Fruit fly (Drosophila melanogaster) whole organism: ENCODE results near the gene Nepl19.

Source experiments
- CG8478 ChIP-seq: fragments of >200 bp; optimal IDR thresholded peaks from 2 replicates; lab custom pipeline; 2018; ENCODE audit warnings: inconsistent platforms
- Dll ChIP-seq: fragments of >200 bp; optimal IDR thresholded peaks from 2 replicates; lab custom pipeline; 2017
- EcR ChIP-seq, 2 experiments: fragments of >200 bp; optimal IDR thresholded peaks; 2 replicates each; lab custom pipeline; 2017; ENCODE audit warnings: missing biosample characterization in 2 of 2, missing genetic modification characterization in 2 of 2, missing genetic modification reagents in 2 of 2
- pan ChIP-seq: fragments of >200 bp; optimal IDR thresholded peaks from 2 replicates; lab custom pipeline; 2017
- psq ChIP-seq: fragments of >200 bp; optimal IDR thresholded peaks from 2 replicates; lab custom pipeline; 2017
- usp ChIP-seq: fragments of >200 bp; optimal IDR thresholded peaks from 2 replicates; lab custom pipeline; 2017; ENCODE audit warnings: missing biosample characterization, missing genetic modification characterization, mixed read lengths

The Nepl19 gene

DNA sequence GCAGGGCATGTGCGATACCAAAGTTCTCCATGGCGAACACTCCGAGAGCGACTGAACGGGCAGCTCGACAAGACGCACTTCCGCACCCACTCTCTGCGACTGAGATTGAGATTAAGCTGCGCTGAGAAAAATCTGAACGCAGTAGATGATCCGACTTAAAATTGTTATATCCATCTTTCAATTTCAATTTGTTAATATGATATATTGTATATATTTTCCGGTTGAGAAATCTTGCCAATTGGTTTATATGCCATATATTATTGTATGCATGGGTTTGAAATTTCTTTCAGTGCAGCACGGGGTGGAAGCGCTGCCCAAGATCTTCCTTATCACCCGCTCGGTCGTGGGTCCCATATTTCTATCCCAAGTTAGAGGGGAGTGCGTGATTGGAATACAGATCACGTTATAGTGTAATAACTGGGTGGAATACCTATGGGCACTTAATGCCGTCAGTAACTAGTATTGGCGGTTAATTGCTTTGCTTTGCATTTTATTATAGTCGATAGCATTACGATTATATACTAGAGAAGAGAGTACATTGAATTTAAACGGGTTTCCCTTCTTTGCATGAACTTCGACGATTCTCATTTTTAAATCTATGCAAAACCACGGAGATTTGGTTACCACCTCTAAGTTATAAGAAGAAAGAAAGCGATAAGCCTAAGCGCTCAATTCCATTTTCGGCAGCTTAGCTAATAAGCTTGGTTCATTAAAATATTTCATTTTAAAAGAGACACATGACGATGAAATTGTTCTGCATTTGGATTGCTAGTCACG is at the start of gene Nepl19, which contains the start of gene Nepl20:
Gene Nepl19, minus strand, starts transcription at position 57 of the 777 bp plus-strand sequence.
Gene Nepl20, plus strand, starts transcription at position 727 of the 777 bp plus-strand sequence.
- no peak for TF ChIP-seq Dll (lab: Kevin White, UChicago)
- no peak for TF ChIP-seq psq (lab: Kevin White, UChicago)
- no peak for TF ChIP-seq pan
- no peak for TF ChIP-seq EcR (GFP tag; optimal IDR thresholded peaks at IDR 0.05; lab: Kevin White, UChicago)
- no peak for TF ChIP-seq CG8478 (lab: Kevin White, UChicago)
- no peak for TF ChIP-seq usp (GFP tag; lab: Kevin White, UChicago)

dm6 chr3R:28922744-28923143 is 42.8 kb upstream of the Nepl19 start, which contains the start of gene CG11828:
Gene CG11828, plus strand, starts transcription at chr3R:28923044.
- no peak for TF ChIP-seq EcR (GFP tag; optimal IDR thresholded peaks at IDR 0.05; lab: Kevin White, UChicago)
- TF ChIP-seq CG8478 (lab: Kevin White, UChicago) = no peak
- TF ChIP-seq Dll (lab: Kevin White, UChicago) = no peak
- no peak for TF ChIP-seq psq (lab: Kevin White, UChicago)
- no peak for TF ChIP-seq usp (GFP tag; lab: Kevin White, UChicago)
- TF ChIP-seq pan = no peak

dm6 chr3R:28913890-28914750 is 34.2 kb upstream of the Nepl19 start:
- TF ChIP-seq pan (no peak), CG8478 (lab: Kevin White, UChicago) (no peak), Dll (lab: Kevin White, UChicago) (no peak)

dm6 chr3R:28913039-28913438 is 33.1 kb upstream of the Nepl19 start:
- TF ChIP-seq psq (lab: Kevin White, UChicago) (no peak), CG8478 (lab: Kevin White, UChicago) (no peak), EcR (GFP tag; optimal IDR thresholded peaks at IDR 0.05; lab: Kevin White, UChicago) (no peak), pan (no peak)

- no peak for TF ChIP-seq usp (GFP tag; lab: Kevin White, UChicago)
- TF ChIP-seq pan = no peak
- TF ChIP-seq psq (lab: Kevin White, UChicago) = no peak
- TF ChIP-seq Dll (lab: Kevin White, UChicago) = no peak
- no peak for TF ChIP-seq EcR (GFP tag; optimal IDR thresholded peaks at IDR 0.05; lab: Kevin White, UChicago)
- no peak for TF ChIP-seq CG8478 (lab: Kevin White, UChicago)
These were observed 31.8 kb upstream of the Nepl19 start for dm6 chr3R:28911758-28912157.

DNA sequence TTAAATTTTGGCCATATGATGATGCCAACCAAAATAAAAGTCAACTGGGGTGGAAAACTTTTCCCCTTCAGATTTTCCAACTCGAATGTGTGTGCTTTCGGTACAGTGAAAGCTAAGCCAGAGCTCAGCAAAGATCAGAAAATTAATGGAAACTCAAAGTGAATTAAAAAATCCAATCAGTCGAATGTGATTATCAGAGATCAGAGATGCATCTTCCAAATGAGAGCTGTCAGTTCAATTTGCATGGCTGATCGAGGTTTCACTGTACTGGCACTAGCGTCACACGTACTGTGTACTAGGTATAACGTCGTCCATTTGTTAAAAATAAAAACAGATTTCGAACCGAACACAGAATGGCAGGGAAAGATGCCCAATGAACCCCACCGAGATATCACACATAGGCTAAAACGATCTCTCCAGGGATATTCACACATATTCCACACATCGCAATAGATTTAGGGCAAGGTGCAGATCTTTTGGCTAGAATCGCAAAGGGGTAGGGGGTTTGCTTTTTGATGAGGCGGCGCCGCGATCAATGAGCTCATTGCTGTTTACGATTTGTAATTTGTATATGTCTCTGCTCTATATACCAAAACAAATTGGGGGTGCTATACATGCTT is 25.0 kb upstream of the Nepl19 start:
- TF ChIP-seq pan (no peak), EcR (GFP tag; optimal IDR thresholded peaks at IDR 0.05; lab: Kevin White, UChicago) (no peak), usp (GFP tag; lab: Kevin White, UChicago) (no peak), psq (lab: Kevin White, UChicago) (no peak), Dll (lab: Kevin White, UChicago) (no peak), CG8478 (lab: Kevin White, UChicago) (no peak)

DNA sequence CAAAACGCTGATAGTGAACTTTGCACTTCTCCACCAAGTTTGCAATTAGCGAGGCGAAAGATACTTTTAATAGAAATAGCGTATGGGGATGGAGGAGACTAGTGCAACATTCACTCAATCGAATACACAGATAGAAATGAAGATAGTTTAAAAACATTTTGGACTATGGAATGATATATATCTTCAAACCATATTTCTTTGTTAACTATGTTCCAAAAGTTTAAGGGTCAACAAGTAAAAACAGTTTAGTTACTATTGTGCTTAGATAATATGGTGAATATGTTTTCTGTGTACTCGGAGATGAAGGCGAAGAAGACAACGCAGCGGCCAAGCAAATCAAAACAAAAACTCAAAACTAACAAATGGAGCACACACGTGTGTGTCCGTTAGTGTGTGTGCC is 24.3 kb upstream of the Nepl19 start:
- no peak for TF ChIP-seq EcR (GFP tag; optimal IDR thresholded peaks at IDR 0.05; lab: Kevin White, UChicago)
- TF ChIP-seq pan = no peak
- no peak for TF ChIP-seq usp (GFP tag; lab: Kevin White, UChicago)
- no peak for TF ChIP-seq Dll (lab: Kevin White, UChicago)
- TF ChIP-seq psq (lab: Kevin White, UChicago) = no peak

DNA sequence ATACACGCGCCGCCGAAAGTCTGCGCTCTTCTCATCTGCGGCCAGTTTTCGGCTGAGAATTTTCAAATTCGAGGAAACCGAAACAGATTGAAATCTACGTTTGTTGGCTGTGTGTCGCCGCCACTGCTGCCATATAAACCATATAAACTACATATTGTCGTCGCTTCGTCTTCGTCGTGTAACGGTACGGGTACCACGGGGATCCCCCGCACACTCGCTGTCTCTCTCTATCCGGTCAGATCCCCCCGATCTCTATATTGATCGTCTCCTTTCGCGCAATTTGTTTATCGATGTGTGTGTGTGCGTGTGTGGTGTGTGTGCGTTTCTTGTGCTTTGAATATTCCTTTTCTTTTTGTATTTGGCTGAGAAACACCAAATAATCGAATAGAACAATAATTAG is 23.5 kb upstream of the Nepl19 start:
- TF ChIP-seq usp (GFP tag; lab: Kevin White, UChicago) (no peak), EcR (GFP tag; optimal IDR thresholded peaks at IDR 0.05; lab: Kevin White, UChicago) (no peak), pan (no peak), Dll (lab: Kevin White, UChicago) (no peak)

DNA sequence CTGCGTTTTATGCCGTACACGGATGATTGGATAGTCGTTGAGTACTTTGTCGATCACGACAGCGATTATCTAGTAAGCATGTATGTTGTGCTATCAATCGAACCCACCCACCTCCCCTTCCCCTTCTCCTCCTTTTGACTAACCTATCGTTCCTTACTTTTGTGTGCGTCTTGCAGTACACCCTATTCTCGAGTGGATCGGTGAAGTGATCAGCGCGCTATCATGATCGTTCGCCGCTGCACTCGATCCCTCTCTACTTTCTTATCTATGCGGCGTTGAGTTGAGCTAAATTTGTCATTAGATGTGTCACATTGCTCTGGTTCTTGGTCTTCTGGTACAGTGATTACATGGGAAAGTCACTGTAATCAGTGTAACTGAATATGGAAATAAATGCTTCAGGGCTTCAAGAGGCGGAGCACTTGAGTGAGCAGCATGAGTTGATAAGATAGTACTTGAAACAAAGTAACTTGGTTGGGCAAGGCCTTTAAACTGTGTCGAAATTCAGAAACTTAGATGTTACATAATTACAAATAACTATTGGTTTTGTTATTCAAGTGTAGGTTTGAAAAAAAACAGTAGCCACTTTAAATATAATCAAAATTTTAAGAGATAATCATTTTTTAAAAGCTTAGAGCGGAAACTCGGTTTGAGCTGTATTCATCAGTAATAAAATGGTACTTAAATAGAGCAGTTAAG is 21.7 kb upstream of the Nepl19 start:
- TF ChIP-seq EcR (GFP tag; optimal IDR thresholded peaks at IDR 0.05; lab: Kevin White, UChicago) (no peak), Dll (lab: Kevin White, UChicago) (no peak), pan (no peak), psq (lab: Kevin White, UChicago) (no peak), usp (GFP tag; lab: Kevin White, UChicago) (no peak)

DNA sequence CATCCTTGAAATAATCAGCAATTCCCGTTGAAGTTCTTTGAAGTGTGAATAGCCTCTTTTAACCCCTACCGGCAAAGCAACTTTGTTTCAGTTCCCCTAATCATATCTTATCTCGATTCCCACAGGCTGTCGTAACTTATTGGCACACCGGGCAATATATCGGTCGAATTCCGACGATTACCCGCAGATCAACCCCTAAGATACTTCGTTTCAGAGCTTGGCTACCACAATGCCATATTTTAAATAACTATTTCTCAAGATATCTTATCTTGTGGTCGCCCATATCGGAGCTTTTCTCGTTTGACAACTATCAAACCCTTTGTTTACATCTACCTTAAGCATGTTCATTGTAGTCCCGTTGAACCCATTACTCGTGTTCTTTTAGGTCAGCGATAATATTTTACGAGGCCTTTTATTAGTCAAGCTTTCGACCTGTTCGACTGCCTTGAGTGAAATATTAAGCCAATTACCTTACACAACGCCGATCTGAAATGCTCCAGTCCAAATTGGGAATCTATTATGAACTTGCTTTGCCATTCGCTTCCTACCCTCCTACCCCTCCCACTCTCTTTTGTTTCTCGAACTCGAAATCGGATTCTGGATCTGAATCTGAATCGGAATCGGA is 19.1 kb upstream of the Nepl19 start:
- TF ChIP-seq usp (GFP tag; lab: Kevin White, UChicago) (no peak), pan (peak; percentile 20)

DNA sequence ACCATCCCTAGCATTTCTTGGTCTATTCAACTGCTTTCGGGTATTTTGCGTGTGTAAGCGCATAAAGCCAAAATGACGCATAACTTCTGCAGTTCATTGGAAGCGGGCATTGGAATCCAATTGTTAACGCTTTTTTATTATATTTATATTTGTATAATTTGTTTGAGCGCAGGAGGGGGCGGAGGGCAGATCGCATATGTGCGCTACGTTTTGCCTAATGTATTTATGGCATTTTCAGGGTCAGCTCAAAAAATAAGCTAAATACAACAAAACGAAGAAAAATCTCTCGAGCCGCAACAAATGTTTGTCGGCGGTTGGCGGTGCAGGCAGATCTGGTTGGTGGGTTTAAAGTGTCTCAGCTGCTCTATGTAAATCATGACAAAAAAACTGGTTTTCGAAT is 18.0 kb upstream of the Nepl19 start:
- TF ChIP-seq EcR (GFP tag; optimal IDR thresholded peaks at IDR 0.05; lab: Kevin White, UChicago) = no peak
- no peak for TF ChIP-seq pan
- TF ChIP-seq Dll (lab: Kevin White, UChicago) = no peak
- no peak for TF ChIP-seq psq (lab: Kevin White, UChicago)
- TF ChIP-seq usp (GFP tag; lab: Kevin White, UChicago) = no peak
- TF ChIP-seq CG8478 (lab: Kevin White, UChicago) = no peak
